Fruit fly (Drosophila melanogaster) whole organism, embryonic: ENCODE measurements around the gene tst.

ENCODE experiments used
- Abd-B ChIP-seq: fragments of 200-800 bp; sonication (Bioruptor generic); optimal IDR thresholded peaks from 2 replicates; lab custom pipeline; 2018; ENCODE audit warnings: missing biosample characterization, mild to moderate bottlenecking, missing genetic modification characterization, moderate library complexity
- B-H2 ChIP-seq: fragments of 200-800 bp; sonication (Bioruptor generic); optimal IDR thresholded peaks from 2 replicates; lab custom pipeline; 2018; ENCODE audit warnings: missing biosample characterization, mild to moderate bottlenecking, missing genetic modification characterization
- CG10321 ChIP-seq: fragments of 200-800 bp; sonication (Bioruptor generic); IDR thresholded peaks from 2 replicates; pipeline ENCODE4 v1.3.6; 2022; ENCODE audit warnings: missing biosample characterization, missing genetic modification characterization
- CG11456 ChIP-seq: fragments of 200-800 bp; sonication (Bioruptor generic); IDR thresholded peaks from 3 replicates; pipeline ENCODE4 v1.3.6; 2022; ENCODE audit warnings: missing biosample characterization, missing genetic modification characterization
- CG14014 ChIP-seq: fragments of 200-800 bp; sonication (Bioruptor generic); IDR thresholded peaks from 2 replicates; pipeline ENCODE4 v1.3.6; 2022; ENCODE audit warnings: missing biosample characterization, missing genetic modification characterization
- CG15601 ChIP-seq: fragments of 200-800 bp; sonication (Bioruptor generic); optimal IDR thresholded peaks from 3 replicates; lab custom pipeline; 2019; ENCODE audit warnings: missing biosample characterization, mild to moderate bottlenecking, missing genetic modification characterization, moderate library complexity
- CG1647 ChIP-seq: fragments of 200-800 bp; sonication (Bioruptor generic); optimal IDR thresholded peaks from 3 replicates; lab custom pipeline; 2016; ENCODE audit warnings: missing biosample characterization, missing genetic modification characterization
- CG17568 ChIP-seq: fragments of 200-800 bp; sonication (Bioruptor generic); optimal IDR thresholded peaks from 2 replicates; lab custom pipeline; 2018; ENCODE audit warnings: missing biosample characterization, mild to moderate bottlenecking, missing genetic modification characterization, moderate library complexity
- CG18262 ChIP-seq: fragments of 200-800 bp; optimal IDR thresholded peaks from 3 replicates; lab custom pipeline; 2019; ENCODE audit warnings: missing biosample characterization, mild to moderate bottlenecking, missing genetic modification characterization, moderate library complexity
- CG1832 ChIP-seq: fragments of 200-800 bp; sonication (Bioruptor generic); optimal IDR thresholded peaks from 2 replicates; lab custom pipeline; 2017; ENCODE audit warnings: missing biosample characterization, mild to moderate bottlenecking, missing genetic modification characterization, inconsistent platforms
- CG2129 ChIP-seq: fragments of 200-800 bp; sonication (Bioruptor generic); IDR thresholded peaks from 2 replicates; pipeline ENCODE4 v1.3.6; 2022; ENCODE audit warnings: missing biosample characterization, missing genetic modification characterization; ENCODE audit not compliant: partially characterized antibody
- CG31224 ChIP-seq: fragments of 200-800 bp; sonication (Bioruptor generic); IDR thresholded peaks from 2 replicates; pipeline ENCODE4 v1.3.6; 2022; ENCODE audit warnings: missing biosample characterization, missing genetic modification characterization
- CG33557 ChIP-seq: fragments of 200-800 bp; sonication (Bioruptor generic); optimal IDR thresholded peaks from 2 replicates; lab custom pipeline; 2019; ENCODE audit warnings: missing biosample characterization, mild to moderate bottlenecking, missing genetic modification characterization, moderate library complexity
- CG42726 ChIP-seq: fragments of 200-800 bp; sonication (Bioruptor generic); IDR thresholded peaks from 2 replicates; pipeline ENCODE4 v1.3.6; 2022; ENCODE audit warnings: missing biosample characterization, missing genetic modification characterization; ENCODE audit not compliant: partially characterized antibody
- CG4424 ChIP-seq: fragments of 200-800 bp; sonication (Bioruptor generic); optimal IDR thresholded peaks from 3 replicates; lab custom pipeline; 2016; ENCODE audit warnings: missing biosample characterization, missing genetic modification characterization
- CG4707 ChIP-seq: fragments of 200-800 bp; sonication (Bioruptor generic); optimal IDR thresholded peaks from 2 replicates; lab custom pipeline; 2018; ENCODE audit warnings: missing biosample characterization, mild to moderate bottlenecking, missing genetic modification characterization, moderate library complexity
- CG6272 ChIP-seq: fragments of 200-800 bp; sonication (Bioruptor generic); IDR thresholded peaks from 2 replicates; pipeline ENCODE4 v1.3.6; 2022; ENCODE audit warnings: missing biosample characterization, missing genetic modification characterization
- CG6683 ChIP-seq: fragments of 200-800 bp; sonication (Bioruptor generic); optimal IDR thresholded peaks from 2 replicates; lab custom pipeline; 2017; ENCODE audit warnings: missing biosample characterization, mild to moderate bottlenecking, missing genetic modification characterization, missing genetic modification reagents
- CG7556 ChIP-seq: fragments of 200-800 bp; sonication (Bioruptor generic); optimal IDR thresholded peaks from 2 replicates; lab custom pipeline; 2017; ENCODE audit warnings: missing biosample characterization, mild to moderate bottlenecking, missing genetic modification characterization
- CG7928 ChIP-seq: fragments of 200-800 bp; sonication (Bioruptor generic); optimal IDR thresholded peaks from 2 replicates; lab custom pipeline; 2017; ENCODE audit warnings: missing biosample characterization, mild to moderate bottlenecking, missing genetic modification characterization
- CG8924 ChIP-seq: fragments of 200-800 bp; optimal IDR thresholded peaks from 3 replicates; lab custom pipeline; 2019; ENCODE audit warnings: missing biosample characterization, mild to moderate bottlenecking, missing genetic modification characterization, moderate library complexity
- Chrac-16 ChIP-seq: fragments of 200-800 bp; sonication (Bioruptor generic); optimal IDR thresholded peaks from 3 replicates; lab custom pipeline; 2016; ENCODE audit warnings: missing biosample characterization, missing genetic modification characterization
- Dfd ChIP-seq, 2 experiments: fragments of >200 bp; optimal IDR thresholded peaks; 2 replicates each; lab custom pipeline; 2017; ENCODE audit warnings: missing biosample characterization in 2 of 2, missing genetic modification characterization in 2 of 2
- E2f1 ChIP-seq: fragments of 200-800 bp; sonication (Bioruptor generic); IDR thresholded peaks from 2 replicates; pipeline ENCODE4 v1.3.6; 2022; ENCODE audit warnings: missing biosample characterization, missing genetic modification characterization
- Fer2 ChIP-seq: fragments of 200-800 bp; sonication (Bioruptor generic); optimal IDR thresholded peaks from 2 replicates; lab custom pipeline; 2018; ENCODE audit warnings: missing biosample characterization, mild to moderate bottlenecking, missing genetic modification characterization, moderate library complexity
- H15 ChIP-seq: fragments of 200-800 bp; sonication (Bioruptor generic); IDR thresholded peaks from 3 replicates; pipeline ENCODE4 v1.3.6; 2022; ENCODE audit warnings: missing biosample characterization, missing genetic modification characterization
- MESR4 ChIP-seq: fragments of 200-800 bp; sonication (Bioruptor generic); optimal IDR thresholded peaks from 2 replicates; lab custom pipeline; 2018; ENCODE audit warnings: missing biosample characterization, mild to moderate bottlenecking, missing genetic modification characterization, moderate library complexity
- Rfx ChIP-seq: fragments of 200-800 bp; sonication (Bioruptor generic); IDR thresholded peaks from 2 replicates; pipeline ENCODE4 v1.3.6; 2022; ENCODE audit warnings: missing biosample characterization, missing genetic modification characterization
- Side ChIP-seq: fragments of 200-800 bp; sonication (Bioruptor generic); optimal IDR thresholded peaks from 2 replicates; lab custom pipeline; 2016; ENCODE audit warnings: missing biosample characterization, missing genetic modification characterization
- Sry-δ ChIP-seq: fragments of 200-800 bp; sonication (Bioruptor generic); optimal IDR thresholded peaks from 2 replicates; lab custom pipeline; 2016; ENCODE audit warnings: missing biosample characterization, missing genetic modification characterization
- amos ChIP-seq: fragments of 200-800 bp; sonication (Bioruptor generic); IDR thresholded peaks from 2 replicates; pipeline ENCODE4 v1.3.6; 2022; ENCODE audit warnings: missing biosample characterization, missing genetic modification characterization; ENCODE audit not compliant: partially characterized antibody
- bcd ChIP-seq: fragments of 200-800 bp; sonication (Bioruptor generic); optimal IDR thresholded peaks from 2 replicates; lab custom pipeline; 2017; ENCODE audit warnings: missing biosample characterization, mild to moderate bottlenecking, missing genetic modification characterization
- cg ChIP-seq: fragments of 200-800 bp; sonication (Bioruptor generic); optimal IDR thresholded peaks from 3 replicates; lab custom pipeline; 2019; ENCODE audit warnings: missing biosample characterization, mild to moderate bottlenecking, missing genetic modification characterization, moderate library complexity
- dpn ChIP-seq, 2 experiments: fragments of 200-800 bp; sonication (Bioruptor generic); optimal IDR thresholded peaks; 3 replicates each; lab custom pipeline; 2016; ENCODE audit warnings: missing biosample characterization in 2 of 2, missing genetic modification characterization in 2 of 2
- fd96Cb ChIP-seq: fragments of 200-800 bp; sonication (Bioruptor generic); optimal IDR thresholded peaks from 2 replicates; lab custom pipeline; 2018; ENCODE audit warnings: missing biosample characterization, mild to moderate bottlenecking, missing genetic modification characterization, moderate library complexity
- gce ChIP-seq: fragments of 200-800 bp; sonication (Bioruptor generic); IDR thresholded peaks from 3 replicates; pipeline ENCODE4 v1.3.6; 2022; ENCODE audit warnings: missing biosample characterization, missing genetic modification characterization
- gsb ChIP-seq: fragments of 200-800 bp; sonication (Bioruptor generic); IDR thresholded peaks from 2 replicates; pipeline ENCODE4 v1.3.6; 2022; ENCODE audit warnings: missing biosample characterization, missing genetic modification characterization
- ham ChIP-seq: fragments of 200-800 bp; sonication (Bioruptor generic); IDR thresholded peaks from 2 replicates; pipeline ENCODE4 v1.3.6; 2022; ENCODE audit warnings: missing biosample characterization, missing genetic modification characterization
- insv ChIP-seq, 2 experiments: fragments of 200-800 bp; sonication (Bioruptor generic); optimal IDR thresholded peaks; 3 replicates each; lab custom pipeline; 2016 to 2018; ENCODE audit warnings: missing biosample characterization in 2 of 2, missing genetic modification characterization in 2 of 2
- kay ChIP-seq: fragments of 200-800 bp; sonication (Bioruptor generic); optimal IDR thresholded peaks from 2 replicates; lab custom pipeline; 2016; ENCODE audit warnings: missing biosample characterization, missing genetic modification characterization
- ken ChIP-seq: fragments of 200-800 bp; sonication (Bioruptor generic); IDR thresholded peaks from 3 replicates; pipeline ENCODE4 v1.3.6; 2022; ENCODE audit warnings: missing biosample characterization, missing genetic modification characterization
- klu ChIP-seq: fragments of 200-800 bp; sonication (Bioruptor generic); IDR thresholded peaks from 2 replicates; pipeline ENCODE4 v1.3.6; 2022; ENCODE audit warnings: missing biosample characterization, missing genetic modification characterization
- maf-S ChIP-seq: fragments of 200-800 bp; sonication (Bioruptor generic); optimal IDR thresholded peaks from 2 replicates; lab custom pipeline; 2016; ENCODE audit warnings: missing biosample characterization, missing genetic modification characterization
- row ChIP-seq: fragments of 200-800 bp; sonication (Bioruptor generic); IDR thresholded peaks from 3 replicates; pipeline ENCODE4 v1.3.6; 2022; ENCODE audit warnings: missing biosample characterization, missing genetic modification characterization
- sna ChIP-seq: fragments of 200-800 bp; sonication (Bioruptor generic); IDR thresholded peaks from 2 replicates; pipeline ENCODE4 v1.3.6; 2022; ENCODE audit warnings: missing biosample characterization, missing genetic modification characterization; ENCODE audit not compliant: partially characterized antibody
- tio ChIP-seq: fragments of 200-800 bp; sonication (Bioruptor generic); optimal IDR thresholded peaks from 2 replicates; lab custom pipeline; 2017; ENCODE audit warnings: missing biosample characterization, missing genetic modification characterization, inconsistent platforms
- toy ChIP-seq: fragments of 200-800 bp; sonication (Bioruptor generic); IDR thresholded peaks from 2 replicates; pipeline ENCODE4 v1.3.6; 2022; ENCODE audit warnings: missing biosample characterization, missing genetic modification characterization
- trem ChIP-seq: fragments of 200-800 bp; optimal IDR thresholded peaks from 3 replicates; lab custom pipeline; 2019; ENCODE audit warnings: missing biosample characterization, mild to moderate bottlenecking, missing genetic modification characterization, moderate library complexity
- tx ChIP-seq: fragments of 200-800 bp; sonication (Bioruptor generic); optimal IDR thresholded peaks from 2 replicates; lab custom pipeline; 2016; ENCODE audit warnings: missing biosample characterization, missing genetic modification characterization

The tst gene

DNA sequence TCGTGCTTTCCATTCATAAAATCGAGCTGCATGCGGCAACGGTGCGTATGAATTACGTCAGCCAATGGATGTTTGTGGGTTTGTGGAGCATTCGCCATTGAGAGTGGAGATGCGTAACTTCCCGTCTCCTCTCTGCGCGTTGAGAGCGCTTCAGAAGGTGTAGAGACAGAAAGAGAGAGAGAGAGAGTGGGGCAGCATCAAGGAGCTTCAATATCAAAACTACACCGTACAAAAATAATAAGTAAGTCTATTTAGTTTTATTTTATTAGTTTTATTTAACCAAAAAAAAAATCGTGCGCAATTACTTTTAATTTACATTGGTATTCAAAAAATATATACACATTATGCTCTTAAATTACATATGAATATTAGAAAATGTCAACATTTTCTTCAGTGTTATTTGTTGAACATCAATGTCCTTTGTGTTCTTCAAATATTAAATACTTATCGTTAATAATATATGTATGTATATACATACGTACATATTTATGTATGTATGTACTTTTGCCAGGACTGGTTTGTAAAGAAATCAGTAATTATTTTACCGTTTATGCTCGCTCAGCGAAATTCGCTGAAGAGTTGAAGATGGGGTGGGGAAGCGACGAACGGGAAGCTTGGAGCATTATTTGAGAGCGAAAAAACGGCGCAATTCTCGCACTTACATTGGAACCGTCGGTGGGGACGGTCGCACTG, 49.8 kb downstream of the tst start, which contains the start of gene CG10365 (continued):
- peak; percentile 45 for TF ChIP-seq trem (tag; lab: Kevin White, UChicago)
- no peak for TF ChIP-seq CG31224
- no peak for TF ChIP-seq CG1647 (GFP tag; lab: Kevin White, UChicago)
- no peak for TF ChIP-seq Sry-δ (GFP tag; lab: Kevin White, UChicago)
- peak; percentile 85 for TF ChIP-seq CG8924 (tag; lab: Kevin White, UChicago)
- peak in 1 of 2 experiments; percentile 13 for TF ChIP-seq insv (GFP tag; optimal IDR thresholded peaks at IDR 0.05; lab: Kevin White, UChicago)
- TF ChIP-seq row = peak; percentile 91
- TF ChIP-seq maf-S (GFP tag; lab: Kevin White, UChicago) = no peak
- peak; percentile 82 for TF ChIP-seq CG4424
- peak; percentile 67 for TF ChIP-seq H15 (GFP tag; lab: Robert Waterston, UW)
- TF ChIP-seq fd96Cb (tag; lab: Kevin White, UChicago) = peak; percentile 86
- TF ChIP-seq CG11456 (GFP tag; lab: Robert Waterston, UW) = peak; percentile 72
- peak; percentile 59 for TF ChIP-seq tio (GFP tag; lab: Kevin White, UChicago)
- TF ChIP-seq B-H2 (GFP tag; lab: Kevin White, UChicago) = peak; percentile 59
- no peak for TF ChIP-seq CG2129 (GFP tag; lab: Robert Waterston, UW)
- TF ChIP-seq gce (GFP tag; lab: Robert Waterston, UW) = peak; percentile 87; the same call in 2 of the 3 replicates
- TF ChIP-seq bcd (GFP tag; lab: Kevin White, UChicago) = peak; percentile 80
- TF ChIP-seq Rfx = peak; percentile 87
- TF ChIP-seq toy (GFP tag; lab: Robert Waterston, UW) = no peak
- TF ChIP-seq CG42726 (GFP tag; lab: Robert Waterston, UW) = no peak
- TF ChIP-seq CG1832 (GFP tag; lab: Kevin White, UChicago) = no peak
- peak in 1 of 2 experiments; percentile 86 for TF ChIP-seq dpn (GFP tag; optimal IDR thresholded peaks at IDR 0.05; lab: Kevin White, UChicago)
- peak; percentile 70 for TF ChIP-seq CG15601 (tag; lab: Kevin White, UChicago)
- peak; percentile 55 for TF ChIP-seq CG17568 (GFP tag; lab: Kevin White, UChicago)
- peak; percentile 32; the same call in 1 of the 2 replicates for TF ChIP-seq CG6272 (GFP tag; lab: Robert Waterston, UW)
- TF ChIP-seq amos (GFP tag; lab: Robert Waterston, UW) = no peak
- no peak for TF ChIP-seq ken (GFP tag; lab: Robert Waterston, UW)
- no peak for TF ChIP-seq Dfd (GFP tag; optimal IDR thresholded peaks at IDR 0.05; lab: Kevin White, UChicago)
- no peak for TF ChIP-seq CG33557 (GFP tag; lab: Kevin White, UChicago)
- TF ChIP-seq ham (GFP tag; lab: Robert Waterston, UW) = no peak
- peak; percentile 74 for TF ChIP-seq Chrac-16
- no peak for TF ChIP-seq cg (GFP tag; lab: Kevin White, UChicago)
- peak; percentile 96 for TF ChIP-seq CG7556 (GFP tag; lab: Kevin White, UChicago)
- TF ChIP-seq CG10321 (GFP tag; lab: Robert Waterston, UW) = peak; percentile 32; the same call in 1 of the 2 replicates
- no peak for TF ChIP-seq CG4707 (GFP tag; lab: Kevin White, UChicago)
- TF ChIP-seq Side (GFP tag; lab: Kevin White, UChicago) = no peak
- TF ChIP-seq CG7928 (GFP tag; lab: Kevin White, UChicago) = no peak
- TF ChIP-seq E2f1 = peak; percentile 86
- TF ChIP-seq Abd-B (GFP tag; lab: Kevin White, UChicago) = peak; percentile 43
- peak; percentile 92 for TF ChIP-seq CG14014 (GFP tag; lab: Robert Waterston, UW)
- no peak for TF ChIP-seq tx (GFP tag; lab: Kevin White, UChicago)
- TF ChIP-seq CG18262 (tag; lab: Kevin White, UChicago) = peak; percentile 78
- TF ChIP-seq Fer2 (tag; lab: Kevin White, UChicago) = peak; percentile 75
- TF ChIP-seq CG6683 (GFP tag; lab: Kevin White, UChicago) = peak; percentile 85
- peak; percentile 40 for TF ChIP-seq kay
- 0 out of 2 replicates have a peak, but pooled peaks have one; percentile 33 for TF ChIP-seq gsb (GFP tag; lab: Robert Waterston, UW)
- TF ChIP-seq sna (GFP tag; lab: Robert Waterston, UW) = no peak
- TF ChIP-seq MESR4 (GFP tag; lab: Kevin White, UChicago) = no peak
- peak; percentile 75 for TF ChIP-seq klu
